Fruit fly (Drosophila melanogaster): Measurements from ENCODE around the gene CG6793.
A peak's percentile ranks its signal among the peaks of the same experiment; 100 is the strongest.

CG6793 gene

DNA sequence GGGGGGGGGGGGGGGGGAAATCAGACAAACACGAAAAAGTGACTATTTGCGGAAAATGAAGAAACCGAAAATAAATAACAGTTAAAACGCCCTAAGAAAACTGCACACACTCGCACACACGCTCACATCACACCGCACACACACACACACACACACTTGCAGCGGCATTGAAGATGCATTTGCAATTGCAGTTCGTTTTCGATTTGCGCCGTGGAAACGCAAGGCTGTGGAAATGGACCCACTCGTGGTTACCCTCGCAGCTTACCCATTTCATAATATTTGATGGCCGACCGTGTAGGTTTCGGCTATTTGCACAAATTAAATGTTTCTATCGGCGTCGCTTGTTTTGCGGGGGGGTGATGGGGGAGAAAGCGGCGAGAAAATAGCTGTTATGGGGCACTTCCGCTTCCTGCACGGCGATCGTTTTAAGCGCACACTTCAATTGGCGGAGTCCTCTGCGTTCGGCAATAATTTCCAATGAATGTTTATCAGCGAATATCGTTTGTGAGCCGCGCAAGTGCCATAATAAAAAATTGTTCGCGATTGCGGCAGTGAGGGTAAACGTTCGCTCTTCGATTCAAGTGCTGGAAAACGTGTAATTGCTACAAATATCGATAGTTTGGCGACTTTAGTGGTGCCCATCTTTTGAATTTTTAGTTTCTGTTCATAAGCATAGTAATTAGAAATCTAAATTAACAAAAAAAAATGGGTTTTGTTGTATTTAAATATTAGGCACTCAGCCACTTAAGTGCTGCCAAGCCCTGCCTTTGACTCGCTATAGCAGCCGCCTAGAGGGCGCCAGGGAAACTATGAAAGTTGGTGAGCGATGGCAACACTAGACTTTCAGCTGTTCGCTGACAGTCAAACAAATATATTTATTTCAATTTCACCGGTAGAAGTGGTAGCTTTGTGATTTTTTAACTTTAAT, 39.6 kb upstream of the CG6793 start, which contains the start of the genes Pop2 and CG6928 (continued):
- peak; percentile 60 for TF ChIP-seq ssp (GFP tag; IDR thresholded peaks at IDR 0.05)
- peak; percentile 55; the same call in 2 of the 3 replicates for TF ChIP-seq B-H1 (GFP tag; IDR thresholded peaks at IDR 0.05)
- peak; percentile 88 for TF ChIP-seq unc-4 (GFP tag; IDR thresholded peaks at IDR 0.05; ENCODE audit: partially characterized antibody)
- no peak for TF ChIP-seq CG43689 (GFP tag; IDR thresholded peaks at IDR 0.05)
- TF ChIP-seq jumu (GFP tag; optimal IDR thresholded peaks at IDR 0.05): peak; percentile 84
- TF ChIP-seq Doc2 (GFP tag; IDR thresholded peaks at IDR 0.05): no peak
- peak; percentile 57 for TF ChIP-seq CG9437 (GFP tag; optimal IDR thresholded peaks at IDR 0.05)
- TF ChIP-seq Sin3A (optimal IDR thresholded peaks at IDR 0.05): peak; percentile 99
- peak; percentile 51 for TF ChIP-seq Adf1 (GFP tag; IDR thresholded peaks at IDR 0.05)
- TF ChIP-seq gcm (GFP tag; optimal IDR thresholded peaks at IDR 0.05): no peak
- peak; percentile 20 for TF ChIP-seq CG10274 (GFP tag; optimal IDR thresholded peaks at IDR 0.05)
- no peak for TF ChIP-seq mirr (GFP tag; optimal IDR thresholded peaks at IDR 0.05)
- TF ChIP-seq CG15073 (GFP tag; optimal IDR thresholded peaks at IDR 0.05): no peak
- no peak for TF ChIP-seq CG2202 (tag; optimal IDR thresholded peaks at IDR 0.05)
- TF ChIP-seq CG9817 (tag; optimal IDR thresholded peaks at IDR 0.05): peak; percentile 72
- peak; percentile 59 for TF ChIP-seq Xrp1 (GFP tag; IDR thresholded peaks at IDR 0.05)
- no peak for TF ChIP-seq Eip74EF (GFP tag; optimal IDR thresholded peaks at IDR 0.05)
- TF ChIP-seq grau (tag; optimal IDR thresholded peaks at IDR 0.05): peak; percentile 64
- TF ChIP-seq nerfin-1 (tag; optimal IDR thresholded peaks at IDR 0.05): peak; percentile 13
- TF ChIP-seq CG11696 (GFP tag; IDR thresholded peaks at IDR 0.05): 0 out of 2 replicates have a peak, but pooled peaks have one; percentile 34
- TF ChIP-seq Max (GFP tag; optimal IDR thresholded peaks at IDR 0.05): peak; percentile 77
- TF ChIP-seq ranshi (GFP tag; IDR thresholded peaks at IDR 0.05): peak; percentile 65
- TF ChIP-seq bcd (GFP tag; optimal IDR thresholded peaks at IDR 0.05): peak; percentile 72
- peak; percentile 76 for TF ChIP-seq vnd (GFP tag; IDR thresholded peaks at IDR 0.05; ENCODE audit: partially characterized antibody)
- peak; percentile 48 for TF ChIP-seq twi (tag; optimal IDR thresholded peaks at IDR 0.05)
- no peak for TF ChIP-seq bigmax (GFP tag; optimal IDR thresholded peaks at IDR 0.05)
- TF ChIP-seq CG6689 (GFP tag; IDR thresholded peaks at IDR 0.05): peak; percentile 52; the same call in 1 of the 2 replicates
- TF ChIP-seq CG30403 (GFP tag; optimal IDR thresholded peaks at IDR 0.05): peak; percentile 86
- no peak for TF ChIP-seq sr (GFP tag; IDR thresholded peaks at IDR 0.05)
- peak; percentile 78 for TF ChIP-seq CG7372 (GFP tag; IDR thresholded peaks at IDR 0.05)
- peak; percentile 86 for TF ChIP-seq Dbx (GFP tag; IDR thresholded peaks at IDR 0.05)
- peak; percentile 65; the same call in 1 of the 2 replicates for TF ChIP-seq CG11247 (GFP tag; IDR thresholded peaks at IDR 0.05)
- peak; percentile 42; the same call in 1 of the 2 replicates for TF ChIP-seq CG4404 (GFP tag; IDR thresholded peaks at IDR 0.05)
- TF ChIP-seq Sry-δ (GFP tag; optimal IDR thresholded peaks at IDR 0.05): peak; percentile 89
- TF ChIP-seq wor (GFP tag; IDR thresholded peaks at IDR 0.05): no peak
- TF ChIP-seq ato (GFP tag; IDR thresholded peaks at IDR 0.05; ENCODE audit: partially characterized antibody): peak; percentile 76; the same call in 1 of the 2 replicates
- peak; percentile 31 for TF ChIP-seq cato (GFP tag; optimal IDR thresholded peaks at IDR 0.05; ENCODE audit: borderline replicate concordance)
- peak; percentile 82 for TF ChIP-seq NC2β (GFP tag; optimal IDR thresholded peaks at IDR 0.05)
- no peak for TF ChIP-seq CG10431 (GFP tag; optimal IDR thresholded peaks at IDR 0.05)
- peak; percentile 74 for TF ChIP-seq HLH4C (GFP tag; IDR thresholded peaks at IDR 0.05; ENCODE audit: partially characterized antibody)
- no peak for TF ChIP-seq en (GFP tag; optimal IDR thresholded peaks at IDR 0.05)
- TF ChIP-seq CG2712 (tag; optimal IDR thresholded peaks at IDR 0.05): peak; percentile 77
- TF ChIP-seq CG6683 (GFP tag; optimal IDR thresholded peaks at IDR 0.05): no peak
- peak; percentile 74 for TF ChIP-seq Dek (tag; optimal IDR thresholded peaks at IDR 0.05)
- peak; percentile 67 for TF ChIP-seq CG17361 (GFP tag; IDR thresholded peaks at IDR 0.05)
- peak; percentile 71 for TF ChIP-seq dysf (GFP tag; IDR thresholded peaks at IDR 0.05)
- TF ChIP-seq CG3847 (GFP tag; IDR thresholded peaks at IDR 0.05): peak; percentile 94
- no peak for TF ChIP-seq aop (GFP tag; IDR thresholded peaks at IDR 0.05)
- TF ChIP-seq tx (GFP tag; optimal IDR thresholded peaks at IDR 0.05): peak; percentile 82
